Worm (Caenorhabditis elegans) whole organism, young adult: ENCODE measurements around the gene C40H5.2.

ENCODE experiments used
- F57A8.1 ChIP-seq: fragments of 200-800 bp; sonication (Bioruptor generic); optimal IDR thresholded peaks from 2 replicates; lab custom pipeline; 2018; ENCODE audit warnings: mild to moderate bottlenecking, missing genetic modification characterization, moderate library complexity, missing compliant biosample characterization
- T07F8.4 ChIP-seq: sonication (generic microtip); optimal IDR thresholded peaks from 2 replicates; lab custom pipeline; 2016; ENCODE audit warnings: mild to moderate bottlenecking, missing genetic modification characterization, moderate library complexity, missing compliant biosample characterization
- Y67H2A.10 ChIP-seq: fragments of 200-800 bp; sonication (Bioruptor generic); conservative IDR thresholded peaks from 2 replicates; pipeline ENCODE4 v1.3.6; 2022; ENCODE audit warnings: missing genetic modification reagents, missing genetic modification characterization, missing compliant biosample characterization
- madf-8 ChIP-seq: fragments of 200-800 bp; sonication (Bioruptor generic); conservative IDR thresholded peaks from 2 replicates; pipeline ENCODE4 v1.3.6; 2022; ENCODE audit warnings: missing genetic modification reagents, missing genetic modification characterization, missing compliant biosample characterization
- nhr-27 ChIP-seq: fragments of 200-800 bp; sonication (Bioruptor generic); optimal IDR thresholded peaks from 2 replicates; lab custom pipeline; 2018; ENCODE audit warnings: mild to moderate bottlenecking, missing genetic modification characterization, moderate library complexity, missing compliant biosample characterization
- rcor-1 ChIP-seq: fragments of 200-800 bp; sonication (Bioruptor generic); IDR thresholded peaks from 2 replicates; pipeline ENCODE4 v1.3.6; 2022; ENCODE audit warnings: missing genetic modification reagents, missing genetic modification characterization, missing compliant biosample characterization
- sea-2 ChIP-seq: fragments of 200-800 bp; sonication (Bioruptor generic); IDR thresholded peaks from 2 replicates; pipeline ENCODE4 v1.3.6; 2022; ENCODE audit warnings: missing genetic modification characterization, missing compliant biosample characterization
- snpc-3.4 ChIP-seq: sonication (generic microtip); optimal IDR thresholded peaks from 2 replicates; lab custom pipeline; 2017; ENCODE audit warnings: missing genetic modification characterization, mild to moderate bottlenecking, missing compliant biosample characterization, antibody characterized with exemption, moderate library complexity, missing genotype, missing genetic modification reagents
- snpc-4 ChIP-seq, 5 experiments: fragments of 150-350 bp in 1 of 5; sonication (generic microtip) in 4 of 5; optimal IDR thresholded peaks; 2 replicates each; lab custom pipeline; 2014 to 2018; ENCODE audit warnings: missing genetic modification characterization in 5 of 5, missing biosample characterization in 3 of 5, antibody characterized with exemption in 2 of 5, mild to moderate bottlenecking in 2 of 5, missing compliant biosample characterization in 2 of 5, missing genotype in 2 of 5, moderate library complexity in 2 of 5, missing genetic modification reagents in 1 of 5
- unc-130 ChIP-seq: sonication (generic microtip); optimal IDR thresholded peaks from 2 replicates; lab custom pipeline; 2016; ENCODE audit warnings: missing genetic modification reagents, missing genetic modification characterization, missing compliant biosample characterization

ce11 chrX:11727761-11728160 is 18.1 kb upstream of the C40H5.2 start, which contains the start of the genes gst-42 and D1053.2:
- TF ChIP-seq snpc-3.4 (tag; lab: Kevin White, UChicago) (no peak), nhr-27 (tag; lab: Kevin White, UChicago) (no peak), rcor-1 (no peak), unc-130 (GFP tag; lab: Kevin White, UChicago) (no peak), sea-2 (GFP tag; lab: Robert Waterston, UW) (no peak), snpc-4 (GFP tag; optimal IDR thresholded peaks at IDR 0.05; lab: Kevin White, UChicago) (no peak), snpc-4 (tag; optimal IDR thresholded peaks at IDR 0.05; lab: Kevin White, UChicago) (no peak), F57A8.1 (GFP tag; lab: Kevin White, UChicago) (no peak), madf-8 (GFP tag; lab: Robert Waterston, UW) (no peak), Y67H2A.10 (GFP tag; lab: Robert Waterston, UW) (no peak), T07F8.4 (tag; lab: Kevin White, UChicago) (no peak)
